Worm (Caenorhabditis elegans): Measurements from ENCODE around the gene srj-6.

DNA sequence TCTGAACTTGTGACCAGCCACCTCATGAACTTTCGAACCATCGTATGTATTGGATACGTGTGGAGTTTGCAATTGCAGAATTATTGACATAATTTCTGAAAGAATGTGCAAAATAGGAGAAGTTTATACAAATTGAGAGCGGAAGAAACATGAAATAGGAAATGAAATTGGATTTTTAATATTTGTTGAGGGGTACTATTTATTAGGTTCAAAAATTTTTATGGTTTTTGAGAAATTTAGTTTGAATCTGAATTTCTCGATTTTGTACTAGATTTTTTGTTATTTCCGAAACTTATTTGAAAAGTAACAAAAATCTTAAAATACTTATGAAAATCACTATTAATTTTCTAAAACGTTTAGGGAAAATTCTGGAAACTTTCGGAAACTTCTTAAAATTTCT is 25.8 kb downstream of the srj-6 start, which contains the start of gene F48G7.9:
- TF ChIP-seq somi-1 (GFP tag; optimal IDR thresholded peaks at IDR 0.05) = no peak
- TF ChIP-seq ama-1 (optimal IDR thresholded peaks at IDR 0.05) = no peak
- no peak for TF ChIP-seq ama-1 (GFP tag; optimal IDR thresholded peaks at IDR 0.05)
- no peak for TF ChIP-seq aptf-3 (GFP tag; IDR thresholded peaks at IDR 0.05)
- TF ChIP-seq T26A5.8 (tag; optimal IDR thresholded peaks at IDR 0.05) = no peak
- no peak for TF ChIP-seq F39B2.1 (GFP tag; IDR thresholded peaks at IDR 0.05)
- TF ChIP-seq Y95B8A.8 (GFP tag; IDR thresholded peaks at IDR 0.05) = no peak
- TF ChIP-seq gei-17 (GFP tag; optimal IDR thresholded peaks at IDR 0.05) = no peak
- TF ChIP-seq rec-8 (tag; optimal IDR thresholded peaks at IDR 0.05) = no peak
- TF ChIP-seq rcor-1 (GFP tag; IDR thresholded peaks at IDR 0.05) = no peak
- TF ChIP-seq ccch-3 (GFP tag; optimal IDR thresholded peaks at IDR 0.05) = no peak
- no peak for TF ChIP-seq aptf-2 (GFP tag; conservative IDR thresholded peaks at IDR 0.05)
- no peak for TF ChIP-seq unc-130 (GFP tag; optimal IDR thresholded peaks at IDR 0.05)
